Worm (Caenorhabditis elegans) whole organism, L1 larva: ENCODE data around the gene txdc-12.2.

ENCODE experiments used
- elt-2 ChIP-seq: sonication (generic microtip); optimal IDR thresholded peaks from 2 replicates; lab custom pipeline; 2016; ENCODE audit warnings: missing genetic modification characterization, mild to moderate bottlenecking, inconsistent platforms, missing compliant biosample characterization, missing genetic modification reagents
- irx-1 ChIP-seq: sonication (generic microtip); optimal IDR thresholded peaks from 2 replicates; lab custom pipeline; 2016; ENCODE audit warnings: missing genetic modification characterization, missing compliant biosample characterization
- jun-1 ChIP-seq: fragments of 150-350 bp; optimal IDR thresholded peaks from 2 replicates; lab custom pipeline; 2014; ENCODE audit warnings: missing biosample characterization, missing genetic modification reagents, missing genetic modification characterization
- lin-15B ChIP-seq: fragments of 150-350 bp; sonication (generic microtip); optimal IDR thresholded peaks from 3 replicates; lab custom pipeline; 2014; ENCODE audit warnings: missing biosample characterization, missing genetic modification characterization
- lsy-2 ChIP-seq, 2 experiments: fragments of 150-350 bp; optimal IDR thresholded peaks; 2 replicates each; lab custom pipeline; 2014; ENCODE audit warnings: missing biosample characterization in 2 of 2, missing genetic modification characterization in 2 of 2
- mdl-1 ChIP-seq, 2 experiments: fragments of 150-350 bp; optimal IDR thresholded peaks; 2 replicates each; lab custom pipeline; 2014 to 2017; ENCODE audit warnings: missing biosample characterization in 2 of 2, missing genetic modification characterization in 2 of 2, inconsistent platforms in 1 of 2
- nhr-12 ChIP-seq: sonication (generic microtip); optimal IDR thresholded peaks from 2 replicates; lab custom pipeline; 2017; ENCODE audit warnings: missing biosample characterization, missing genetic modification characterization
- nhr-71 ChIP-seq: sonication (generic microtip); optimal IDR thresholded peaks from 2 replicates; lab custom pipeline; 2016; ENCODE audit warnings: mild to moderate bottlenecking, missing genetic modification characterization, moderate library complexity, missing compliant biosample characterization
- rnt-1 ChIP-seq: sonication (generic microtip); optimal IDR thresholded peaks from 2 replicates; lab custom pipeline; 2016; ENCODE audit warnings: mild to moderate bottlenecking, missing genetic modification characterization, moderate library complexity, missing compliant biosample characterization
- skn-1 ChIP-seq: fragments of 150-350 bp; optimal IDR thresholded peaks from 2 replicates; lab custom pipeline; 2014; ENCODE audit warnings: missing biosample characterization, missing genetic modification characterization
- swsn-7 ChIP-seq: sonication (generic microtip); optimal IDR thresholded peaks from 2 replicates; lab custom pipeline; 2016; ENCODE audit warnings: missing genetic modification characterization, missing compliant biosample characterization
- unc-130 ChIP-seq: fragments of 150-350 bp; optimal IDR thresholded peaks from 2 replicates; lab custom pipeline; 2017; ENCODE audit warnings: missing biosample characterization, missing genetic modification characterization, inconsistent platforms

DNA sequence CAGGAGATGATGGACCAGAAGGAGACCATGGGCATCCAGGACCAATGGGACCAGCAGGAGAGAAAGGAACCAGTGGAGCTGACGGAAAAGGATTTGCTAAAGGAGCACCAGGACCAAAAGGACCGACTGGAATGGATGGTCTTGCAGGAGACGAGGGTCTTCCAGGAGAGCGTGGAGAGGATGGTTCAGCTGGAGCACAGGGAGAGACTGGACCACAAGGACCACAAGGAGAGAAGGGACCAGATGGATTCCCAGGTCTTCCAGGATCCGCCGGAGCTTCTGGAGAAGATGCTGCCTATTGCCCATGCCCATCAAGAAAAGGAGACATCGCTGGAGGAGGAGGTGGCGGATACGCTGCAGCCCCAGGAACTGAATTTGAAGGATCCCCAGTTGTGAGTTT lies 19.8 kb downstream of the txdc-12.2 start:
- TF ChIP-seq swsn-7 (tag; lab: Kevin White, UChicago) = no peak
- no peak for TF ChIP-seq elt-2
- no peak for TF ChIP-seq jun-1
- TF ChIP-seq lin-15B = no peak
- TF ChIP-seq nhr-12 (tag; lab: Kevin White, UChicago) = no peak
- TF ChIP-seq nhr-71 (tag; lab: Kevin White, UChicago) = no peak
- TF ChIP-seq rnt-1 = no peak
- no peak for TF ChIP-seq lsy-2 (tag; optimal IDR thresholded peaks at IDR 0.05; lab: Kevin White, UChicago)
- no peak for TF ChIP-seq unc-130 (tag; lab: Kevin White, UChicago)
- TF ChIP-seq irx-1 (tag; lab: Kevin White, UChicago) = no peak
- TF ChIP-seq mdl-1 (tag; optimal IDR thresholded peaks at IDR 0.05; lab: Kevin White, UChicago) = no peak
- no peak for TF ChIP-seq skn-1 (tag; lab: Kevin White, UChicago)
